Fruit fly (Drosophila melanogaster) whole organism, embryonic: ENCODE data around the gene bun.

Experiments
- Aef1 ChIP-seq: fragments of 200-800 bp; sonication (Bioruptor generic); IDR thresholded peaks from 3 replicates; pipeline ENCODE4 v1.3.6; 2022; ENCODE audit warnings: missing biosample characterization, missing genetic modification characterization
- BEAF-32 ChIP-seq: fragments of 200-800 bp; sonication (Bioruptor generic); optimal IDR thresholded peaks from 3 replicates; lab custom pipeline; 2017; ENCODE audit warnings: missing biosample characterization, missing genetic modification characterization, mild to moderate bottlenecking, moderate library complexity, missing genetic modification reagents
- CG10267 ChIP-seq: fragments of 200-800 bp; sonication (Bioruptor generic); optimal IDR thresholded peaks from 2 replicates; lab custom pipeline; 2018; ENCODE audit warnings: missing biosample characterization, mild to moderate bottlenecking, missing genetic modification characterization, moderate library complexity
- CG10366 ChIP-seq: fragments of 200-800 bp; sonication (Bioruptor generic); IDR thresholded peaks from 2 replicates; pipeline ENCODE4 v1.3.6; 2022; ENCODE audit warnings: missing biosample characterization, missing genetic modification characterization
- CG10654 ChIP-seq: fragments of 200-800 bp; sonication (Bioruptor generic); optimal IDR thresholded peaks from 2 replicates; lab custom pipeline; 2016; ENCODE audit warnings: missing biosample characterization, missing genetic modification characterization
- CG10959 ChIP-seq: fragments of 200-800 bp; sonication (Bioruptor generic); IDR thresholded peaks from 2 replicates; pipeline ENCODE4 v1.3.6; 2022; ENCODE audit warnings: missing biosample characterization, missing genetic modification characterization
- CG12299 ChIP-seq: fragments of 200-800 bp; sonication (Bioruptor generic); optimal IDR thresholded peaks from 2 replicates; lab custom pipeline; 2018; ENCODE audit warnings: missing biosample characterization, mild to moderate bottlenecking, missing genetic modification characterization
- CG13123 ChIP-seq: fragments of 200-800 bp; sonication (Bioruptor generic); optimal IDR thresholded peaks from 2 replicates; lab custom pipeline; 2016; ENCODE audit warnings: missing biosample characterization, missing genetic modification characterization
- CG13287 ChIP-seq: fragments of 200-800 bp; sonication (Bioruptor generic); IDR thresholded peaks from 2 replicates; pipeline ENCODE4 v1.3.6; 2022; ENCODE audit warnings: missing biosample characterization, missing genetic modification characterization; ENCODE audit not compliant: partially characterized antibody
- CG13624 ChIP-seq: fragments of 200-800 bp; sonication (Bioruptor generic); optimal IDR thresholded peaks from 2 replicates; lab custom pipeline; 2016; ENCODE audit warnings: missing biosample characterization, missing genetic modification characterization
- CG13894 ChIP-seq: fragments of 200-800 bp; sonication (Bioruptor generic); optimal IDR thresholded peaks from 3 replicates; lab custom pipeline; 2018; ENCODE audit warnings: missing biosample characterization, mild to moderate bottlenecking, missing genetic modification characterization, moderate library complexity
- CG14014 ChIP-seq: fragments of 200-800 bp; sonication (Bioruptor generic); IDR thresholded peaks from 2 replicates; pipeline ENCODE4 v1.3.6; 2022; ENCODE audit warnings: missing biosample characterization, missing genetic modification characterization
- CG17568 ChIP-seq: fragments of 200-800 bp; sonication (Bioruptor generic); optimal IDR thresholded peaks from 2 replicates; lab custom pipeline; 2018; ENCODE audit warnings: missing biosample characterization, mild to moderate bottlenecking, missing genetic modification characterization, moderate library complexity
- CG2116 ChIP-seq: fragments of 200-800 bp; sonication (Bioruptor generic); optimal IDR thresholded peaks from 3 replicates; lab custom pipeline; 2018; ENCODE audit warnings: missing biosample characterization, mild to moderate bottlenecking, missing genetic modification characterization
- CG2199 ChIP-seq: fragments of 200-800 bp; sonication (Bioruptor generic); IDR thresholded peaks from 3 replicates; pipeline ENCODE4 v1.3.6; 2022; ENCODE audit warnings: missing biosample characterization, missing genetic modification characterization
- CG32772 ChIP-seq: fragments of 200-800 bp; sonication (Bioruptor generic); IDR thresholded peaks from 2 replicates; pipeline ENCODE4 v1.3.6; 2022; ENCODE audit warnings: missing biosample characterization, missing genetic modification characterization
- CG4617 ChIP-seq: fragments of 200-800 bp; sonication (Bioruptor generic); optimal IDR thresholded peaks from 3 replicates; lab custom pipeline; 2016; ENCODE audit warnings: missing biosample characterization, missing genetic modification characterization, borderline replicate concordance
- CG9932 ChIP-seq: fragments of 200-800 bp; sonication (Bioruptor generic); IDR thresholded peaks from 2 replicates; pipeline ENCODE4 v1.3.6; 2022; ENCODE audit warnings: missing biosample characterization, missing genetic modification characterization
- Camta ChIP-seq: fragments of 200-800 bp; sonication (Bioruptor generic); optimal IDR thresholded peaks from 2 replicates; lab custom pipeline; 2016; ENCODE audit warnings: missing biosample characterization, missing genetic modification characterization
- CoRest ChIP-seq: fragments of 200-800 bp; sonication (Bioruptor generic); optimal IDR thresholded peaks from 3 replicates; lab custom pipeline; 2018; ENCODE audit warnings: missing biosample characterization, mild to moderate bottlenecking, missing genetic modification characterization, moderate library complexity
- Ets97D ChIP-seq: fragments of 200-800 bp; sonication (Bioruptor generic); optimal IDR thresholded peaks from 3 replicates; lab custom pipeline; 2016; ENCODE audit warnings: missing biosample characterization, missing genetic modification characterization
- H15 ChIP-seq: fragments of 200-800 bp; sonication (Bioruptor generic); IDR thresholded peaks from 3 replicates; pipeline ENCODE4 v1.3.6; 2022; ENCODE audit warnings: missing biosample characterization, missing genetic modification characterization
- HmgD ChIP-seq: fragments of 200-800 bp; sonication (Bioruptor generic); optimal IDR thresholded peaks from 3 replicates; lab custom pipeline; 2016; ENCODE audit warnings: missing biosample characterization, missing genetic modification characterization
- Hmr ChIP-seq: fragments of 200-800 bp; sonication (Bioruptor generic); optimal IDR thresholded peaks from 3 replicates; lab custom pipeline; 2017; ENCODE audit warnings: mild to moderate bottlenecking, missing biosample characterization, missing genetic modification reagents, missing genetic modification characterization
- NC2α ChIP-seq: fragments of 200-800 bp; sonication (Bioruptor generic); optimal IDR thresholded peaks from 2 replicates; lab custom pipeline; 2016; ENCODE audit warnings: missing biosample characterization, missing genetic modification characterization
- Oli ChIP-seq: fragments of 200-800 bp; sonication (Bioruptor generic); optimal IDR thresholded peaks from 2 replicates; lab custom pipeline; 2018; ENCODE audit warnings: missing biosample characterization, mild to moderate bottlenecking, missing genetic modification characterization, moderate library complexity
- Optix ChIP-seq: fragments of 200-800 bp; sonication (Bioruptor generic); IDR thresholded peaks from 3 replicates; pipeline ENCODE4 v1.3.6; 2022; ENCODE audit warnings: missing biosample characterization, missing genetic modification characterization
- PHDP ChIP-seq: fragments of 200-800 bp; sonication (Bioruptor generic); optimal IDR thresholded peaks from 3 replicates; lab custom pipeline; 2018; ENCODE audit warnings: missing biosample characterization, mild to moderate bottlenecking, missing genetic modification characterization, moderate library complexity
- Sox100B ChIP-seq: fragments of 200-800 bp; sonication (Bioruptor generic); optimal IDR thresholded peaks from 3 replicates; lab custom pipeline; 2018; ENCODE audit warnings: missing biosample characterization, mild to moderate bottlenecking, missing genetic modification characterization
- Ssrp ChIP-seq: fragments of 200-800 bp; sonication (Bioruptor generic); optimal IDR thresholded peaks from 2 replicates; lab custom pipeline; 2018; ENCODE audit warnings: missing biosample characterization, mild to moderate bottlenecking, missing genetic modification characterization, moderate library complexity
- Usf ChIP-seq: fragments of 200-800 bp; sonication (Bioruptor generic); optimal IDR thresholded peaks from 2 replicates; lab custom pipeline; 2017; ENCODE audit warnings: missing genotype, missing biosample characterization, missing genetic modification characterization
- Xrp1 ChIP-seq: fragments of 200-800 bp; sonication (Bioruptor generic); IDR thresholded peaks from 2 replicates; pipeline ENCODE4 v1.3.6; 2022; ENCODE audit warnings: missing biosample characterization, missing genetic modification characterization
- bcd ChIP-seq: fragments of 200-800 bp; sonication (Bioruptor generic); optimal IDR thresholded peaks from 2 replicates; lab custom pipeline; 2017; ENCODE audit warnings: missing biosample characterization, mild to moderate bottlenecking, missing genetic modification characterization
- bsh ChIP-seq, 2 experiments: fragments of 200-800 bp; sonication (Bioruptor generic); optimal IDR thresholded peaks; 2 replicates each; lab custom pipeline; 2017 to 2018; ENCODE audit warnings: mild to moderate bottlenecking in 2 of 2, missing biosample characterization in 2 of 2, missing genetic modification characterization in 2 of 2, moderate library complexity in 1 of 2
- ewg ChIP-seq: fragments of 200-800 bp; sonication (Bioruptor generic); optimal IDR thresholded peaks from 3 replicates; lab custom pipeline; 2017; ENCODE audit warnings: mild to moderate bottlenecking, missing biosample characterization, missing genetic modification reagents, missing genetic modification characterization
- fru ChIP-seq: fragments of >200 bp; optimal IDR thresholded peaks from 2 replicates; lab custom pipeline; 2017
- fu2 ChIP-seq: fragments of 200-800 bp; sonication (Bioruptor generic); optimal IDR thresholded peaks from 2 replicates; lab custom pipeline; 2016; ENCODE audit warnings: missing biosample characterization, missing genetic modification characterization
- gcm ChIP-seq: fragments of 200-800 bp; sonication (Bioruptor generic); optimal IDR thresholded peaks from 2 replicates; lab custom pipeline; 2019; ENCODE audit warnings: missing biosample characterization, mild to moderate bottlenecking, missing genetic modification characterization, moderate library complexity
- gem ChIP-seq: fragments of 200-800 bp; sonication (Bioruptor generic); optimal IDR thresholded peaks from 2 replicates; lab custom pipeline; 2019; ENCODE audit warnings: missing biosample characterization, mild to moderate bottlenecking, missing genetic modification characterization, moderate library complexity
- h ChIP-seq: fragments of >200 bp; optimal IDR thresholded peaks from 2 replicates; lab custom pipeline; 2017
- lola ChIP-seq, 3 experiments: fragments of >200 bp in 2 of 3; fragments of 200-800 bp in 1 of 3; sonication (Bioruptor generic) in 1 of 3; optimal IDR thresholded peaks; 2 replicates each; lab custom pipeline; 2017 to 2019; ENCODE audit warnings: missing biosample characterization in 3 of 3, missing genetic modification characterization in 3 of 3, mild to moderate bottlenecking in 1 of 3, moderate library complexity in 1 of 3
- lov ChIP-seq, 2 experiments: fragments of 200-800 bp in 1 of 2; fragments of >200 bp in 1 of 2; sonication (Bioruptor generic) in 1 of 2; IDR thresholded peaks in 1 of 2; optimal IDR thresholded peaks in 1 of 2; 2 replicates in 1 of 2; 3 replicates in 1 of 2; pipeline versions ENCODE4 v1.3.6 to Lab custom; 2017 to 2022; ENCODE audit warnings: missing biosample characterization in 1 of 2, missing genetic modification characterization in 1 of 2
- mam ChIP-seq: fragments of 200-800 bp; sonication (Bioruptor generic); optimal IDR thresholded peaks from 3 replicates; lab custom pipeline; 2016; ENCODE audit warnings: missing biosample characterization, missing genetic modification characterization
- otp ChIP-seq: fragments of 200-800 bp; sonication (Bioruptor generic); IDR thresholded peaks from 3 replicates; pipeline ENCODE4, ENCODE4 v1.3.6; 2022; ENCODE audit warnings: missing biosample characterization, missing genetic modification characterization
- sd ChIP-seq: fragments of 200-800 bp; sonication (Bioruptor generic); optimal IDR thresholded peaks from 3 replicates; lab custom pipeline; 2018; ENCODE audit warnings: missing biosample characterization, mild to moderate bottlenecking, missing genetic modification characterization, moderate library complexity
- slbo ChIP-seq: fragments of 200-800 bp; sonication (Bioruptor generic); IDR thresholded peaks from 2 replicates; pipeline ENCODE4 v1.3.6; 2022; ENCODE audit warnings: missing biosample characterization, missing genetic modification characterization
- sob ChIP-seq: fragments of 200-800 bp; sonication (Bioruptor generic); IDR thresholded peaks from 2 replicates; pipeline ENCODE4 v1.3.6; 2022; ENCODE audit warnings: missing biosample characterization, missing genetic modification characterization
- tap ChIP-seq: fragments of 200-800 bp; optimal IDR thresholded peaks from 3 replicates; lab custom pipeline; 2019; ENCODE audit warnings: missing biosample characterization, mild to moderate bottlenecking, missing genetic modification characterization, moderate library complexity
- zfh2 ChIP-seq: fragments of 200-800 bp; sonication (Bioruptor generic); optimal IDR thresholded peaks from 2 replicates; lab custom pipeline; 2016; ENCODE audit warnings: missing biosample characterization, missing genetic modification characterization

Gene bun

DNA sequence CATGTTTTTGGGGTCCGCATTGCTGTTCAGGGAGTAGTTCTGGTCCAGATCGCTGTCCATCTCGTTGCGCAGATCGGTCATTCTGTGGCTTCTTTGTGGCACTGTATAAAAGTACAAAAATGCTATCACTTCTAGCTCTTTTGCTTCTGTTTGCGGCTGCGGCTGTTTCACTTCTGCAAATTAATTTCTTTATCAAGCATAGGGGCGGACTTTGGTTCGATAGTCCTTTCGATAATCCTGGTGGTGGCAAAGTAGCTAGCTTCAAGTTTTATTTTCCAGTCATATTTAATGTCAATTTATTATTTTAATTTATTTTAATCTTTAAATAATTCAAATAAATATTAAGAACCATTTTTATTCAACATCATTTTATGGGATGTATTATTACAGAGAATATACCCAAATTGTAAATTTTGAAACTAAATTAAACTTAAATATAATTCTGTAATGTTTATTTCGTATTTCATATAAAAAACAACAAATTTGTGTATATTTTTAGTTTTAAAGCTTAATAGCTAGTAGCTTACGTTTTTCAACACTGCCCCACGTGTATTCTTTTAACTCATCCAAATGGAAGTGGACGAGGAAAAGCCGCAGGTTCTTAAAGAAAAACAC, 118.8 kb downstream of the bun start, which contains the start of the genes CG5446 and Trm1 (continued):
- TF ChIP-seq Oli (tag; lab: Kevin White, UChicago) (peak; percentile 57), H15 (GFP tag; lab: Robert Waterston, UW) (0 out of 3 replicates have a peak, but pooled peaks have one; percentile 32), mam (peak; percentile 8), CG10267 (tag; lab: Kevin White, UChicago) (peak; percentile 94), fu2 (GFP tag; lab: Kevin White, UChicago) (no peak), CoRest (tag; lab: Kevin White, UChicago) (peak; percentile 86), HmgD (no peak), ewg (peak; percentile 29), Sox100B (peak; percentile 86), lola (GFP tag; optimal IDR thresholded peaks at IDR 0.05; lab: Kevin White, UChicago) (peak in 1 of 3 experiments; percentile 83), CG9932 (GFP tag; lab: Robert Waterston, UW) (peak; percentile 75), zfh2 (GFP tag; lab: Kevin White, UChicago) (peak; percentile 3), Usf (GFP tag; lab: Kevin White, UChicago) (peak; percentile 6), Ets97D (GFP tag; lab: Kevin White, UChicago) (peak; percentile 17), CG4617 (GFP tag; lab: Kevin White, UChicago) (peak; percentile 14), sob (peak; percentile 73), lov (optimal IDR thresholded peaks at IDR 0.05; lab: Kevin White, UChicago) (no peak), lov (GFP tag; IDR thresholded peaks at IDR 0.05; lab: Robert Waterston, UW) (no peak), Hmr (GFP tag; lab: Kevin White, UChicago) (peak; percentile 73), CG2116 (peak; percentile 56), Ssrp (tag; lab: Kevin White, UChicago) (peak; percentile 69), fru (lab: Kevin White, UChicago) (no peak), CG10654 (GFP tag; lab: Kevin White, UChicago) (peak; percentile 66), CG17568 (GFP tag; lab: Kevin White, UChicago) (peak; percentile 26), CG13123 (peak; percentile 37), CG2199 (GFP tag; lab: Robert Waterston, UW) (no peak), bsh (GFP tag; optimal IDR thresholded peaks at IDR 0.05; lab: Kevin White, UChicago) (peak; percentile 9 to 68), CG14014 (GFP tag; lab: Robert Waterston, UW) (0 out of 2 replicates have a peak, but pooled peaks have one; percentile 39), gem (tag; lab: Kevin White, UChicago) (peak; percentile 90), Camta (GFP tag; lab: Kevin White, UChicago) (no peak), Xrp1 (peak; percentile 71), sd (tag; lab: Kevin White, UChicago) (peak; percentile 25), gcm (GFP tag; lab: Kevin White, UChicago) (peak; percentile 77), CG12299 (tag; lab: Kevin White, UChicago) (peak; percentile 70), CG13624 (peak; percentile 30), PHDP (tag; lab: Kevin White, UChicago) (peak; percentile 77), BEAF-32 (GFP tag; lab: Kevin White, UChicago) (peak; percentile 16), CG32772 (GFP tag; lab: Robert Waterston, UW) (peak; percentile 46; the same call in 1 of the 2 replicates), tap (tag; lab: Kevin White, UChicago) (peak; percentile 56), h (no peak), bcd (peak; percentile 66), Aef1 (GFP tag; lab: Robert Waterston, UW) (peak; percentile 39; the same call in 1 of the 3 replicates), CG13287 (peak; percentile 34; the same call in 1 of the 2 replicates), CG10366 (GFP tag; lab: Robert Waterston, UW) (0 out of 2 replicates have a peak, but pooled peaks have one; percentile 19), NC2α (GFP tag; lab: Kevin White, UChicago) (no peak), CG13894 (peak; percentile 47), slbo (GFP tag; lab: Robert Waterston, UW) (peak; percentile 75), CG10959 (GFP tag; lab: Robert Waterston, UW) (no peak), Optix (GFP tag; lab: Robert Waterston, UW) (no peak), otp (GFP tag; lab: Robert Waterston, UW) (no peak)
